Worm (Caenorhabditis elegans): ENCODE data around the gene B0348.1.

The B0348.1 gene

DNA sequence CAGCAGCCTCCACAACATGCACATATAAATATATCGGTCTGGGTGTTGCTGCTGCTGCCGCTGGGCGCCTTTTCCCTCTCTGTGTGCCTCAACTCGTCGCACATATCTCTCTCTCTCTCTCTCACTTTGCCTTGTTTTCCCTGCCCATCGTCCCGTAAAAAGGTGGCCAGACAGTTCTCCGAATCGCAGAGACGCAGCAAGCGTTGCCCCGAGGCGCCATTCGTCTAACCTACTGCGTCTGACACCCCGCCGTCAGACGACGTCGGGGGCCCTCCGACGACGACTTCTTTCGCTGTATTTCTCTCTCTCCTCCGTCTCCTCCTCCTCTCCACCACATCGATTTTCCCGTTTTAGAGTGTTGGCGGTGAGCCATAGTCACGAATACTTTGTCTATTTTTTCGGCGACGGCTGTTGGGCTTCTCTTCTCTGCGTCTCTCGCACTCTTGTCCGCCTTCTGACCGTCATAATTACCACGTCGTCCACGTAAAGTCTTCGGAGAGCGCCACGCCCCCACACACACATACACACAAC is 39.9 kb upstream of the B0348.1 start, which contains the start of gene B0348.10 (continued):
- TF ChIP-seq hmg-11 (tag; optimal IDR thresholded peaks at IDR 0.05), result peak; percentile 92
- peak; percentile 69 for TF ChIP-seq lin-39 (tag; optimal IDR thresholded peaks at IDR 0.05)
- TF ChIP-seq egl-5 (tag; optimal IDR thresholded peaks at IDR 0.05), result no peak
- TF ChIP-seq mml-1 (tag; optimal IDR thresholded peaks at IDR 0.05), result no peak
- TF ChIP-seq daf-12 (tag; optimal IDR thresholded peaks at IDR 0.05), result no peak
- no peak for TF ChIP-seq ztf-4 (tag; optimal IDR thresholded peaks at IDR 0.05)

- TF ChIP-seq fkh-10 (GFP tag; optimal IDR thresholded peaks at IDR 0.05) (peak; percentile 28), nhr-67 (tag; optimal IDR thresholded peaks at IDR 0.05) (no peak)
Measured at ce11 chrV:11158-11557, 37.6 kb upstream of the B0348.1 start.

DNA sequence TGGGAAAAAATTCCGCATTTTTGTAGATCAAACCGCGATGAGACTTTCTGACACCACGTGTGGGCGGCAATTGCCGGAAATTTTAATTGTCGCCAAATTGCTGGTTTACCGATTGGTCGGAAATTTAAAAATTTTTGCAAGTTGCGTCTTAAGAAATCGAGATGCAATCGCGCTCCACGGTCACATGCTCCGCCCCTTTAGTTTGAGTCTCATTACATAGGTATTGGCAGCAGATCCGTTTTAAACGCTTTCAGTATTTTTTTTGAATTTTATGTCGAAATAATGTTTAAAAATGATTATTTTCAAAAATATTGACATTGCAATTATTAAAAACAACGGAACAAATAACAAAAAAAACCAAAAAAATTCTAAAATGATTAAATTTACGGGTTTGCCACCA is 37.0 kb upstream of the B0348.1 start:
- no peak for TF ChIP-seq snpc-4 (tag; optimal IDR thresholded peaks at IDR 0.05)
- no peak for TF ChIP-seq lin-15B (tag; optimal IDR thresholded peaks at IDR 0.05)

DNA sequence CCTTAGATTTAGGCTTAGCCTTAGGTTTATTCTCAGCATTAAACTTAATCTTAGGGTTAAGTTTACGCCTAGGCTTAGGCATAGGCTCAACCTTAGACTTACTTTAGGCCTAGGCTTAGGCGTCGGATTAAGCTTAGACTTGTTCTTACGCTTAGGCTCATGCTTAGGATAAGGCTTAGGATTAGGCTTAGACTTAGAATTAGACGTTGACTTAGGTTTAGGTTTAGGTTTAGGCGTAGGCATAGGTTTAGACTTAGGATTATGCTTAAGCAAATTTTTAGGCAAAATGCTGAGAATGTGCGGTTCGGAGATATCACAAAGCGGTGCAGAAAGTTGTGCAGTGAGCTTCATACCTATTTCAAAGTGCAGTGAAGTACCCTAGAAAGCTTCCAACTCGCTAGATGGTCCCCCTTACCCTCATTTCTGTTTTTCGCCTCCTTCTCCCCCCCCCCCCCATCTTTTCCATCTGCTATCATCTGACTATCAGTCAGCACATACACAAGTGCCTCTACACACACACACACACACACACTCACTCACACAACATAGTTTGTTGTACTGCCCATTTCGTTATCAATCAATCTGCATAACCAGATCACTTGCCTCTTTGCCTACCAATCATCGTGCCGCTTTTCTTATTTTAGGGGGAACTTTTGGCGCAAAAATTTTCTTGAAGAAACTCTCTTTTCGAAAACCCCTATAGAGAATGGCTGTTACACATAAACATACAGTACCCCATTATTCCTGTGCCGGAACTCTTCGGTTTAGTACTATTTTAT is 32.5 kb upstream of the B0348.1 start:
- TF ChIP-seq elt-2 (tag; optimal IDR thresholded peaks at IDR 0.05), result peak; percentile 66
- TF ChIP-seq unc-62 (GFP tag; optimal IDR thresholded peaks at IDR 0.05), result no peak
- TF ChIP-seq nfya-1 (tag; optimal IDR thresholded peaks at IDR 0.05; ENCODE audit: insufficient read depth), result peak; percentile 58
- peak; percentile 8 for TF ChIP-seq pha-4 (tag; optimal IDR thresholded peaks at IDR 0.05)
- peak; percentile 34 for TF ChIP-seq pqm-1 (tag; optimal IDR thresholded peaks at IDR 0.05)

ce11 chrV:20518-20917 is 28.2 kb upstream of the B0348.1 start, which contains the start of gene egl-8:
egl-8 (plus strand) TSS chrV:20818.
- TF ChIP-seq snpc-4 (tag; optimal IDR thresholded peaks at IDR 0.05) (no peak), nhr-25 (tag; optimal IDR thresholded peaks at IDR 0.05) (no peak), ceh-16 (tag; optimal IDR thresholded peaks at IDR 0.05) (no peak), skn-1 (tag; optimal IDR thresholded peaks at IDR 0.05) (no peak), unc-62 (GFP tag; optimal IDR thresholded peaks at IDR 0.05) (no peak), nhr-23 (tag; optimal IDR thresholded peaks at IDR 0.05) (no peak), nhr-11 (tag; optimal IDR thresholded peaks at IDR 0.05) (no peak), pqm-1 (tag; optimal IDR thresholded peaks at IDR 0.05) (no peak), nhr-77 (tag; optimal IDR thresholded peaks at IDR 0.05) (no peak), hmg-11 (tag; optimal IDR thresholded peaks at IDR 0.05) (no peak), lsy-12 (tag; optimal IDR thresholded peaks at IDR 0.05) (no peak), nhr-43 (tag; optimal IDR thresholded peaks at IDR 0.05; ENCODE audit: poor library complexity, severe bottlenecking) (no peak), ceh-82 (tag; optimal IDR thresholded peaks at IDR 0.05) (no peak), fkh-10 (GFP tag; optimal IDR thresholded peaks at IDR 0.05) (no peak)

DNA sequence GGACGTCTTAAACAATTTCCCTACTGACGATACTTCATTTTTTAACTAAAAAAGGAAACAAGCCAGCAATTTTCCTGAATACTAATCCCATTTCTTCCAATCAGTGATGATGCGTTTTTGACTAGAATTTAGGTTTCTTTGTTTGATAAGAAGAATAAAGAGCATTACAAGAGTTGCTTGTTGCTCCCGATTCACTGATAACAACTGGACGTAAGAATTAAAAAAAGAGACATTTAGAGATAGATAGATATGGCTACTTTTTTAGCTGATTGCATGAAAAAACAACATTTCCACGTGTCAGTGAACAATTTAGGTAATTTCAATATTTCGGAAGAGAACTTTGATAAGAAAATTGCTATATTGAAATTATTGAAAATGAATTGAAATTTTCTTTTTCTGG is 26.9 kb upstream of the B0348.1 start:
- TF ChIP-seq zag-1 (tag; optimal IDR thresholded peaks at IDR 0.05) (no peak), pha-4 (tag; optimal IDR thresholded peaks at IDR 0.05) (peak; percentile 11), pqm-1 (tag; optimal IDR thresholded peaks at IDR 0.05) (peak; percentile 64), elt-2 (tag; optimal IDR thresholded peaks at IDR 0.05) (peak; percentile 82)

- TF ChIP-seq ceh-9 (tag; optimal IDR thresholded peaks at IDR 0.05) (no peak), egl-27 (tag; optimal IDR thresholded peaks at IDR 0.05) (no peak), fos-1 (tag; optimal IDR thresholded peaks at IDR 0.05) (no peak), jun-1 (tag; optimal IDR thresholded peaks at IDR 0.05) (no peak), unc-62 (GFP tag; optimal IDR thresholded peaks at IDR 0.05) (no peak), ZK546.5 (tag; optimal IDR thresholded peaks at IDR 0.05) (no peak), nhr-28 (tag; optimal IDR thresholded peaks at IDR 0.05) (no peak)
Measured at ce11 chrV:24181-24580, 24.5 kb upstream of the B0348.1 start.

Data from whole organism, L3 larva.